Worm (Caenorhabditis elegans): ENCODE measurements around the gene nhx-6.

- TF ChIP-seq T20F7.1 (GFP tag; optimal IDR thresholded peaks at IDR 0.05) (no peak), unc-62 (GFP tag; optimal IDR thresholded peaks at IDR 0.05 in 1 of 2) (peak in 1 of 2 experiments; percentile 5), unc-62 (tag; optimal IDR thresholded peaks at IDR 0.05) (no peak), mep-1 (tag; optimal IDR thresholded peaks at IDR 0.05) (no peak), nhr-102 (tag; optimal IDR thresholded peaks at IDR 0.05) (no peak), mxl-2 (GFP tag; conservative IDR thresholded peaks at IDR 0.05) (no peak), hlh-30 (tag; optimal IDR thresholded peaks at IDR 0.05; ENCODE audit: insufficient read depth) (no peak), madf-5 (GFP tag; IDR thresholded peaks at IDR 0.05) (no peak), lin-13 (GFP tag; optimal IDR thresholded peaks at IDR 0.05) (no peak)
These were observed 5.5 kb downstream of the nhx-6 start, which contains the start of gene fbxb-17 for ce11 chrII:1676088-1676487.

Measured in whole organism, L4 larva.